Worm (Caenorhabditis elegans) whole organism, young adult: Measurements from ENCODE around the gene jnk-1.

Experiments
- K12H6.12 ChIP-seq: fragments of 200-800 bp; sonication (Bioruptor generic); optimal IDR thresholded peaks from 2 replicates; lab custom pipeline; 2018; ENCODE audit warnings: mild to moderate bottlenecking, missing genetic modification characterization, missing compliant biosample characterization
- attf-3 ChIP-seq: fragments of 200-800 bp; sonication (Bioruptor generic); conservative IDR thresholded peaks from 2 replicates; pipeline ENCODE4 v1.3.6; 2022; ENCODE audit warnings: missing genetic modification reagents, missing genetic modification characterization, missing compliant biosample characterization
- egrh-3 ChIP-seq: fragments of 200-800 bp; sonication (Bioruptor generic); IDR thresholded peaks from 2 replicates; pipeline ENCODE4 v1.3.6; 2022; ENCODE audit warnings: missing genetic modification reagents, missing genetic modification characterization, missing compliant biosample characterization
- let-526 ChIP-seq: fragments of 200-800 bp; sonication (Bioruptor generic); IDR thresholded peaks from 2 replicates; pipeline ENCODE4 v1.3.6; 2022; ENCODE audit warnings: missing genetic modification reagents, missing genetic modification characterization, missing compliant biosample characterization
- lin-54 ChIP-seq: fragments of 200-800 bp; sonication (Bioruptor generic); optimal IDR thresholded peaks from 2 replicates; lab custom pipeline; 2018; ENCODE audit warnings: mild to moderate bottlenecking, missing genetic modification characterization, missing compliant biosample characterization
- nfya-1 ChIP-seq: sonication (generic microtip); optimal IDR thresholded peaks from 2 replicates; lab custom pipeline; 2017; ENCODE audit warnings: antibody characterized with exemption, missing compliant biosample characterization, missing genetic modification characterization, borderline replicate concordance; ENCODE audit not compliant: insufficient read depth
- unc-130 ChIP-seq: sonication (generic microtip); optimal IDR thresholded peaks from 2 replicates; lab custom pipeline; 2016; ENCODE audit warnings: missing genetic modification reagents, missing genetic modification characterization, missing compliant biosample characterization
- unc-62 ChIP-seq: fragments of 150-350 bp; optimal IDR thresholded peaks from 2 replicates; lab custom pipeline; 2014; ENCODE audit warnings: missing biosample characterization, missing genetic modification reagents, missing genetic modification characterization

DNA sequence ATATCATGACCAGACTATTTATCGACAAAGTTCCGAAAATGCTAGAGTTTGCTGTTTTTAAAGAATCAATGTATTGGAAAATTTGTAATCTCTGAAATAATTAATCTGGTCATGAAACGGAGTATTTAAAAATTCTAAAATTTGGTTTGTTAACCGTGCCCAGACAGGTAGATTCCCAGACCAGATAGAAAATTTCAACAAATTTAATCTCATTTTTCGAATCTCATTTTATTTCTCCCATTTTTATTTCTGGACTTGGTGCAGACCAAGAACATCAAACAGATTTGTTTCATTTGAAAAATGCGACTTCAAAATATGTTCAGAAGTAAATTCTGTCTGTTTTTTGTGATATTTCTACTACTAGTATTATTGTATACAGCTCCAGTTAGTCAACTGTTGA, 34.4 kb upstream of the jnk-1 start, which contains the start of gene T22D1.1:
- TF ChIP-seq K12H6.12 (tag; lab: Kevin White, UChicago) (no peak), lin-54 (GFP tag; lab: Kevin White, UChicago) (no peak), attf-3 (GFP tag; lab: Robert Waterston, UW) (no peak), let-526 (GFP tag; lab: Robert Waterston, UW) (no peak), unc-130 (GFP tag; lab: Kevin White, UChicago) (no peak), egrh-3 (GFP tag; lab: Robert Waterston, UW) (no peak), unc-62 (no peak), nfya-1 (tag; lab: Kevin White, UChicago) (no peak)
